Fruit fly (Drosophila melanogaster): Measurements from ENCODE around the gene Doc2.

The Doc2 gene

dm6 chr3L:9032871-9033270 is 13.8 kb upstream of the Doc2 start:
- TF ChIP-seq Dfd (GFP tag; optimal IDR thresholded peaks at IDR 0.05): no peak
- TF ChIP-seq Mio (GFP tag; optimal IDR thresholded peaks at IDR 0.05): no peak
- TF ChIP-seq rgr (GFP tag; optimal IDR thresholded peaks at IDR 0.05): peak; percentile 25
- peak; percentile 30 for TF ChIP-seq Myc (optimal IDR thresholded peaks at IDR 0.05)
- TF ChIP-seq OdsH (GFP tag; optimal IDR thresholded peaks at IDR 0.05): peak; percentile 6
- peak; percentile 2 for TF ChIP-seq HLH106 (tag; optimal IDR thresholded peaks at IDR 0.05)
- peak; percentile 30 for TF ChIP-seq h (GFP tag; optimal IDR thresholded peaks at IDR 0.05)
- no peak for TF ChIP-seq dmrt93B (GFP tag; optimal IDR thresholded peaks at IDR 0.05)
- TF ChIP-seq Sp1 (GFP tag; optimal IDR thresholded peaks at IDR 0.05): peak; percentile 29
- TF ChIP-seq fru (GFP tag; optimal IDR thresholded peaks at IDR 0.05): peak; percentile 11
- TF ChIP-seq GATAd (GFP tag; optimal IDR thresholded peaks at IDR 0.05): no peak
- TF ChIP-seq ey (GFP tag; optimal IDR thresholded peaks at IDR 0.05): peak; percentile 8

- no peak for TF ChIP-seq sv (GFP tag; optimal IDR thresholded peaks at IDR 0.05)
- TF ChIP-seq Dfd (GFP tag; optimal IDR thresholded peaks at IDR 0.05): no peak
- TF ChIP-seq br (GFP tag; optimal IDR thresholded peaks at IDR 0.05): no peak
- no peak for TF ChIP-seq Abd-B (GFP tag; optimal IDR thresholded peaks at IDR 0.05)
- TF ChIP-seq Dif (GFP tag; optimal IDR thresholded peaks at IDR 0.05; ENCODE audit: partially characterized antibody): no peak
- no peak for TF ChIP-seq CrebA (GFP tag; optimal IDR thresholded peaks at IDR 0.05; ENCODE audit: borderline replicate concordance)
- TF ChIP-seq Vsx2 (GFP tag; optimal IDR thresholded peaks at IDR 0.05; ENCODE audit: partially characterized antibody): no peak
- TF ChIP-seq GATAd (GFP tag; optimal IDR thresholded peaks at IDR 0.05): no peak
- TF ChIP-seq Rel (GFP tag; optimal IDR thresholded peaks at IDR 0.05): no peak
- TF ChIP-seq Rel (tag; optimal IDR thresholded peaks at IDR 0.05): no peak
- TF ChIP-seq Jra (GFP tag; optimal IDR thresholded peaks at IDR 0.05): no peak
- TF ChIP-seq Hr78 (GFP tag; optimal IDR thresholded peaks at IDR 0.05): no peak
- TF ChIP-seq fru (GFP tag; optimal IDR thresholded peaks at IDR 0.05): no peak
- no peak for TF ChIP-seq h (GFP tag; optimal IDR thresholded peaks at IDR 0.05)
- TF ChIP-seq tai (GFP tag; optimal IDR thresholded peaks at IDR 0.05): no peak
- TF ChIP-seq brk (GFP tag; optimal IDR thresholded peaks at IDR 0.05): no peak
- TF ChIP-seq lola (GFP tag; optimal IDR thresholded peaks at IDR 0.05): no peak
- no peak for TF ChIP-seq Hr83 (GFP tag; optimal IDR thresholded peaks at IDR 0.05; ENCODE audit: poor library complexity, severe bottlenecking)
- no peak for TF ChIP-seq foxo (GFP tag; optimal IDR thresholded peaks at IDR 0.05)
Observed at dm6 chr3L:9029183-9029789, 10.2 kb upstream of the Doc2 start.

dm6 chr3L:9028057-9028456 is 9.0 kb upstream of the Doc2 start:
- TF ChIP-seq sv (GFP tag; optimal IDR thresholded peaks at IDR 0.05): no peak
- TF ChIP-seq tai (GFP tag; optimal IDR thresholded peaks at IDR 0.05): no peak
- no peak for TF ChIP-seq GATAd (GFP tag; optimal IDR thresholded peaks at IDR 0.05)
- TF ChIP-seq sage (GFP tag; optimal IDR thresholded peaks at IDR 0.05): no peak
- no peak for TF ChIP-seq brk (GFP tag; optimal IDR thresholded peaks at IDR 0.05)
- TF ChIP-seq Rel (GFP tag; optimal IDR thresholded peaks at IDR 0.05): no peak
- TF ChIP-seq Rel (tag; optimal IDR thresholded peaks at IDR 0.05): no peak
- TF ChIP-seq psq (GFP tag; optimal IDR thresholded peaks at IDR 0.05): no peak
- no peak for TF ChIP-seq br (GFP tag; optimal IDR thresholded peaks at IDR 0.05)
- TF ChIP-seq Mio (GFP tag; optimal IDR thresholded peaks at IDR 0.05): no peak
- no peak for TF ChIP-seq woc (GFP tag; optimal IDR thresholded peaks at IDR 0.05)
- no peak for TF ChIP-seq Myc (optimal IDR thresholded peaks at IDR 0.05)
- TF ChIP-seq jim (GFP tag; optimal IDR thresholded peaks at IDR 0.05): no peak
- no peak for TF ChIP-seq pan (optimal IDR thresholded peaks at IDR 0.05)
- no peak for TF ChIP-seq CrebA (GFP tag; optimal IDR thresholded peaks at IDR 0.05; ENCODE audit: borderline replicate concordance)
- no peak for TF ChIP-seq ey (GFP tag; optimal IDR thresholded peaks at IDR 0.05)
- no peak for TF ChIP-seq Jra (GFP tag; optimal IDR thresholded peaks at IDR 0.05)
- TF ChIP-seq dl (GFP tag; optimal IDR thresholded peaks at IDR 0.05; ENCODE audit: insufficient read depth in 1 of 2, partially characterized antibody in 2 of 2): no peak
- TF ChIP-seq dmrt93B (GFP tag; optimal IDR thresholded peaks at IDR 0.05): no peak
- TF ChIP-seq Abd-B (GFP tag; optimal IDR thresholded peaks at IDR 0.05): no peak
- no peak for TF ChIP-seq Hr83 (GFP tag; optimal IDR thresholded peaks at IDR 0.05; ENCODE audit: poor library complexity, severe bottlenecking)

dm6 chr3L:9027122-9027696 is 8.2 kb upstream of the Doc2 start:
- no peak for TF ChIP-seq HLH106 (tag; optimal IDR thresholded peaks at IDR 0.05)
- no peak for TF ChIP-seq Abd-B (GFP tag; optimal IDR thresholded peaks at IDR 0.05)
- TF ChIP-seq GATAd (GFP tag; optimal IDR thresholded peaks at IDR 0.05): no peak
- no peak for TF ChIP-seq Rel (GFP tag; optimal IDR thresholded peaks at IDR 0.05)
- TF ChIP-seq Rel (tag; optimal IDR thresholded peaks at IDR 0.05): no peak
- TF ChIP-seq Dfd (GFP tag; optimal IDR thresholded peaks at IDR 0.05): no peak
- no peak for TF ChIP-seq dsf (GFP tag; optimal IDR thresholded peaks at IDR 0.05; ENCODE audit: borderline replicate concordance)
- no peak for TF ChIP-seq usp (GFP tag; optimal IDR thresholded peaks at IDR 0.05)
- TF ChIP-seq foxo (GFP tag; optimal IDR thresholded peaks at IDR 0.05): no peak
- TF ChIP-seq ey (GFP tag; optimal IDR thresholded peaks at IDR 0.05): no peak
- no peak for TF ChIP-seq N (GFP tag; optimal IDR thresholded peaks at IDR 0.05)
- no peak for TF ChIP-seq dl (GFP tag; optimal IDR thresholded peaks at IDR 0.05; ENCODE audit: insufficient read depth in 1 of 2, partially characterized antibody in 2 of 2)
- TF ChIP-seq Hnf4 (GFP tag; optimal IDR thresholded peaks at IDR 0.05): no peak
- no peak for TF ChIP-seq Dif (GFP tag; optimal IDR thresholded peaks at IDR 0.05; ENCODE audit: partially characterized antibody)
- no peak for TF ChIP-seq h (GFP tag; optimal IDR thresholded peaks at IDR 0.05)
- no peak for TF ChIP-seq pan (optimal IDR thresholded peaks at IDR 0.05)
- no peak for TF ChIP-seq OdsH (GFP tag; optimal IDR thresholded peaks at IDR 0.05)
